Worm (Caenorhabditis elegans) whole organism, L4/young adult: ENCODE results near the gene amt-1.

ENCODE experiments used
- W03F9.2 ChIP-seq: fragments of 150-350 bp; optimal IDR thresholded peaks from 2 replicates; lab custom pipeline; 2014; ENCODE audit warnings: missing biosample characterization, missing genetic modification characterization
- dao-5 ChIP-seq: sonication (generic microtip); optimal IDR thresholded peaks from 2 replicates; lab custom pipeline; 2016; ENCODE audit warnings: missing genotype, missing genetic modification characterization, moderate library complexity, missing compliant biosample characterization
- him-1 ChIP-seq: sonication (generic microtip); optimal IDR thresholded peaks from 2 replicates; lab custom pipeline; 2016; ENCODE audit warnings: missing genotype, missing genetic modification reagents, missing genetic modification characterization, missing compliant biosample characterization

DNA sequence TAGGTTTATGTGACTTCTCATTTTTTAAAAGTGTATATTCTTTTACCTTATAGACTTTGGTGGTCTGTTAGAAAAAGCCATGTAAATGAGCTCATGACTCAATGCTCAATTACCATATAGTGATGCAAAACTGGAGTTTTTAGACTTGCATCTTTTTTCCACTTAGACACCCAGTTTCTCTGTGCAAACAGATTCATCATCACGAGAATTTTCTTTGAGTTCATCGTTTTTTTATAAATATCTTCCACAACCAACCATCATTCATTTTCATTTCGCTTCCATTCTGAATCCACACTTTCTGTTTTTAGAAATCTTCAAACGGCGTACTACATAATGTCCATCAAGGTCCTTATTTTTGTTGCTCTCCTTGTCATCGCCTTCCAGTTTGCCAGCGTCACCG lies 26.7 kb upstream of the amt-1 start, which contains the start of gene C07A12.2:
- TF ChIP-seq him-1 (tag; lab: Kevin White, UChicago), result no peak
- no peak for TF ChIP-seq dao-5 (tag; lab: Kevin White, UChicago)
- TF ChIP-seq W03F9.2, result no peak
